Fruit fly (Drosophila melanogaster) whole organism, embryonic: Measurements from ENCODE around the gene eEF1alpha2.

Experiments used
- Atf6 ChIP-seq: fragments of 200-800 bp; sonication (Bioruptor generic); IDR thresholded peaks from 2 replicates; pipeline ENCODE4 v1.3.6; 2022; ENCODE audit warnings: missing biosample characterization, missing genetic modification characterization
- Bgb ChIP-seq: fragments of 200-800 bp; sonication (Bioruptor generic); IDR thresholded peaks from 2 replicates; pipeline ENCODE4 v1.3.6; 2022; ENCODE audit warnings: missing biosample characterization, missing genetic modification characterization; ENCODE audit not compliant: partially characterized antibody
- CG10366 ChIP-seq: fragments of 200-800 bp; sonication (Bioruptor generic); IDR thresholded peaks from 2 replicates; pipeline ENCODE4 v1.3.6; 2022; ENCODE audit warnings: missing biosample characterization, missing genetic modification characterization
- CG13296 ChIP-seq: fragments of 200-800 bp; sonication (Bioruptor generic); optimal IDR thresholded peaks from 3 replicates; lab custom pipeline; 2018; ENCODE audit warnings: missing biosample characterization, mild to moderate bottlenecking, missing genetic modification characterization
- CG16815 ChIP-seq: fragments of 200-800 bp; sonication (Bioruptor generic); optimal IDR thresholded peaks from 3 replicates; lab custom pipeline; 2017; ENCODE audit warnings: missing biosample characterization, mild to moderate bottlenecking, missing genetic modification characterization
- CG17359 ChIP-seq: fragments of 200-800 bp; sonication (Bioruptor generic); optimal IDR thresholded peaks from 3 replicates; lab custom pipeline; 2018; ENCODE audit warnings: missing biosample characterization, mild to moderate bottlenecking, missing genetic modification characterization, moderate library complexity
- CG18619 ChIP-seq: fragments of 200-800 bp; sonication (Bioruptor generic); optimal IDR thresholded peaks from 3 replicates; lab custom pipeline; 2017; ENCODE audit warnings: missing biosample characterization, mild to moderate bottlenecking, missing genetic modification characterization
- CG32772 ChIP-seq: fragments of 200-800 bp; sonication (Bioruptor generic); IDR thresholded peaks from 2 replicates; pipeline ENCODE4 v1.3.6; 2022; ENCODE audit warnings: missing biosample characterization, missing genetic modification characterization
- CG3847 ChIP-seq: fragments of 200-800 bp; sonication (Bioruptor generic); IDR thresholded peaks from 2 replicates; pipeline ENCODE4 v1.3.6; 2022; ENCODE audit warnings: missing biosample characterization, missing genetic modification characterization
- CG4328 ChIP-seq: fragments of 200-800 bp; sonication (Bioruptor generic); optimal IDR thresholded peaks from 3 replicates; lab custom pipeline; 2017; ENCODE audit warnings: missing biosample characterization, missing genetic modification reagents, missing genetic modification characterization
- CG43689 ChIP-seq: fragments of 200-800 bp; sonication (Bioruptor generic); IDR thresholded peaks from 2 replicates; pipeline ENCODE4 v1.3.6; 2022; ENCODE audit warnings: missing biosample characterization, missing genetic modification characterization
- CG4730 ChIP-seq: fragments of 200-800 bp; sonication (Bioruptor generic); IDR thresholded peaks from 2 replicates; pipeline ENCODE4 v1.3.6; 2022; ENCODE audit warnings: missing biosample characterization, missing genetic modification characterization
- CG6175 ChIP-seq: fragments of 200-800 bp; sonication (Bioruptor generic); IDR thresholded peaks from 3 replicates; pipeline ENCODE4 v1.3.6; 2022; ENCODE audit warnings: missing biosample characterization, missing genetic modification characterization
- CG6689 ChIP-seq: fragments of 200-800 bp; sonication (Bioruptor generic); IDR thresholded peaks from 2 replicates; pipeline ENCODE4 v1.3.6; 2022; ENCODE audit warnings: missing biosample characterization, missing genetic modification characterization
- CG7928 ChIP-seq: fragments of 200-800 bp; sonication (Bioruptor generic); optimal IDR thresholded peaks from 2 replicates; lab custom pipeline; 2017; ENCODE audit warnings: missing biosample characterization, mild to moderate bottlenecking, missing genetic modification characterization
- CG8359 ChIP-seq: fragments of 200-800 bp; sonication (Bioruptor generic); optimal IDR thresholded peaks from 2 replicates; lab custom pipeline; 2017; ENCODE audit warnings: missing biosample characterization, mild to moderate bottlenecking, missing genetic modification characterization, borderline replicate concordance
- CG8765 ChIP-seq: fragments of 200-800 bp; sonication (Bioruptor generic); IDR thresholded peaks from 2 replicates; pipeline ENCODE4 v1.3.6; 2022; ENCODE audit warnings: missing biosample characterization, missing genetic modification characterization
- CG8924 ChIP-seq: fragments of 200-800 bp; optimal IDR thresholded peaks from 3 replicates; lab custom pipeline; 2019; ENCODE audit warnings: missing biosample characterization, mild to moderate bottlenecking, missing genetic modification characterization, moderate library complexity
- CG9817 ChIP-seq: fragments of 200-800 bp; sonication (Bioruptor generic); optimal IDR thresholded peaks from 2 replicates; lab custom pipeline; 2018; ENCODE audit warnings: missing biosample characterization, mild to moderate bottlenecking, missing genetic modification characterization, moderate library complexity
- D ChIP-seq, 2 experiments: fragments of 200-800 bp in 1 of 2; fragments of >200 bp in 1 of 2; sonication (Bioruptor generic) in 1 of 2; optimal IDR thresholded peaks; 2 replicates in 1 of 2; 3 replicates in 1 of 2; lab custom pipeline; 2017; ENCODE audit warnings: mild to moderate bottlenecking in 1 of 2, missing biosample characterization in 1 of 2, missing genetic modification characterization in 1 of 2, missing genetic modification reagents in 1 of 2
- Dad ChIP-seq: fragments of 200-800 bp; sonication (Bioruptor generic); optimal IDR thresholded peaks from 3 replicates; lab custom pipeline; 2016; ENCODE audit warnings: missing biosample characterization, missing genetic modification characterization
- HLH4C ChIP-seq: fragments of 200-800 bp; sonication (Bioruptor generic); IDR thresholded peaks from 3 replicates; pipeline ENCODE4 v1.3.6; 2022; ENCODE audit warnings: missing biosample characterization, missing genetic modification characterization; ENCODE audit not compliant: partially characterized antibody
- Hr78 ChIP-seq, 2 experiments: fragments of 200-800 bp in 1 of 2; fragments of >200 bp in 1 of 2; sonication (Bioruptor generic) in 1 of 2; optimal IDR thresholded peaks; 2 replicates each; lab custom pipeline; 2017 to 2019; ENCODE audit warnings: missing biosample characterization in 2 of 2, missing genetic modification characterization in 2 of 2, mild to moderate bottlenecking in 1 of 2, moderate library complexity in 1 of 2
- Poxn ChIP-seq: fragments of 200-800 bp; sonication (Bioruptor generic); IDR thresholded peaks from 2 replicates; pipeline ENCODE4 v1.3.6; 2022; ENCODE audit warnings: missing biosample characterization, missing genetic modification characterization
- ara ChIP-seq: fragments of 200-800 bp; sonication (Bioruptor generic); IDR thresholded peaks from 2 replicates; pipeline ENCODE4 v1.3.6; 2022; ENCODE audit warnings: missing biosample characterization, missing genetic modification characterization
- caup ChIP-seq: fragments of 200-800 bp; sonication (Bioruptor generic); optimal IDR thresholded peaks from 3 replicates; lab custom pipeline; 2017; ENCODE audit warnings: missing biosample characterization, mild to moderate bottlenecking, missing genetic modification characterization, moderate library complexity; ENCODE audit not compliant: severe bottlenecking
- chif ChIP-seq, 2 experiments: fragments of 200-800 bp; sonication (Bioruptor generic); optimal IDR thresholded peaks; 3 replicates each; lab custom pipeline; 2016; ENCODE audit warnings: missing biosample characterization in 2 of 2, missing genetic modification characterization in 2 of 2
- dmrt11E ChIP-seq: fragments of 200-800 bp; sonication (Bioruptor generic); optimal IDR thresholded peaks from 3 replicates; lab custom pipeline; 2018; ENCODE audit warnings: missing biosample characterization, mild to moderate bottlenecking, missing genetic modification characterization, moderate library complexity
- fd102C ChIP-seq: fragments of 200-800 bp; sonication (Bioruptor generic); optimal IDR thresholded peaks from 2 replicates; lab custom pipeline; 2018; ENCODE audit warnings: missing biosample characterization, mild to moderate bottlenecking, missing genetic modification characterization, moderate library complexity
- ftz-f1 ChIP-seq: fragments of 200-800 bp; sonication (Bioruptor generic); optimal IDR thresholded peaks from 2 replicates; lab custom pipeline; 2016; ENCODE audit warnings: missing biosample characterization, missing genetic modification characterization
- gsb-n ChIP-seq: fragments of 200-800 bp; sonication (Bioruptor generic); optimal IDR thresholded peaks from 3 replicates; lab custom pipeline; 2018; ENCODE audit warnings: missing biosample characterization, mild to moderate bottlenecking, missing genetic modification characterization
- ham ChIP-seq: fragments of 200-800 bp; sonication (Bioruptor generic); IDR thresholded peaks from 2 replicates; pipeline ENCODE4 v1.3.6; 2022; ENCODE audit warnings: missing biosample characterization, missing genetic modification characterization
- inv ChIP-seq: fragments of 200-800 bp; sonication (Bioruptor generic); IDR thresholded peaks from 2 replicates; pipeline ENCODE4 v1.3.6; 2022; ENCODE audit warnings: missing biosample characterization, missing genetic modification characterization; ENCODE audit not compliant: partially characterized antibody
- kay ChIP-seq: fragments of 200-800 bp; sonication (Bioruptor generic); optimal IDR thresholded peaks from 2 replicates; lab custom pipeline; 2016; ENCODE audit warnings: missing biosample characterization, missing genetic modification characterization
- lab ChIP-seq: fragments of 200-800 bp; sonication (Bioruptor generic); optimal IDR thresholded peaks from 3 replicates; lab custom pipeline; 2017; ENCODE audit warnings: missing biosample characterization, missing genetic modification characterization, mild to moderate bottlenecking, moderate library complexity, missing genetic modification reagents
- nau ChIP-seq: fragments of 200-800 bp; sonication (Bioruptor generic); optimal IDR thresholded peaks from 3 replicates; lab custom pipeline; 2017; ENCODE audit warnings: missing biosample characterization, mild to moderate bottlenecking, missing genetic modification characterization, missing genetic modification reagents
- nerfin-2 ChIP-seq: fragments of 200-800 bp; sonication (Bioruptor generic); IDR thresholded peaks from 2 replicates; pipeline ENCODE4 v1.3.6; 2022; ENCODE audit warnings: missing biosample characterization, missing genetic modification characterization; ENCODE audit not compliant: partially characterized antibody
- oc ChIP-seq: fragments of 200-800 bp; sonication (Bioruptor generic); optimal IDR thresholded peaks from 2 replicates; lab custom pipeline; 2018; ENCODE audit warnings: missing biosample characterization, mild to moderate bottlenecking, missing genetic modification characterization, moderate library complexity
- org-1 ChIP-seq: fragments of 200-800 bp; sonication (Bioruptor generic); optimal IDR thresholded peaks from 2 replicates; lab custom pipeline; 2017; ENCODE audit warnings: missing biosample characterization, missing genetic modification characterization
- run ChIP-seq: fragments of 200-800 bp; sonication (Bioruptor generic); optimal IDR thresholded peaks from 3 replicates; lab custom pipeline; 2018; ENCODE audit warnings: missing biosample characterization, mild to moderate bottlenecking, missing genetic modification characterization
- salm ChIP-seq: fragments of 200-800 bp; sonication (Bioruptor generic); optimal IDR thresholded peaks from 2 replicates; lab custom pipeline; 2018; ENCODE audit warnings: missing biosample characterization, mild to moderate bottlenecking, missing genetic modification characterization
- sens ChIP-seq: fragments of 200-800 bp; sonication (Bioruptor generic); peaks from one replicate; lab custom pipeline; 2016; ENCODE audit warnings: missing biosample characterization, missing genetic modification characterization
- sim ChIP-seq: fragments of 200-800 bp; sonication (Bioruptor generic); IDR thresholded peaks from 2 replicates; pipeline ENCODE4 v1.3.6; 2022; ENCODE audit warnings: missing biosample characterization, missing genetic modification characterization
- sna ChIP-seq: fragments of 200-800 bp; sonication (Bioruptor generic); IDR thresholded peaks from 2 replicates; pipeline ENCODE4 v1.3.6; 2022; ENCODE audit warnings: missing biosample characterization, missing genetic modification characterization; ENCODE audit not compliant: partially characterized antibody
- sob ChIP-seq: fragments of 200-800 bp; sonication (Bioruptor generic); IDR thresholded peaks from 2 replicates; pipeline ENCODE4 v1.3.6; 2022; ENCODE audit warnings: missing biosample characterization, missing genetic modification characterization
- sr ChIP-seq: fragments of 200-800 bp; sonication (Bioruptor generic); IDR thresholded peaks from 3 replicates; pipeline ENCODE4 v1.3.6; 2022; ENCODE audit warnings: missing biosample characterization, missing genetic modification characterization
- tio ChIP-seq: fragments of 200-800 bp; sonication (Bioruptor generic); optimal IDR thresholded peaks from 2 replicates; lab custom pipeline; 2017; ENCODE audit warnings: missing biosample characterization, missing genetic modification characterization, inconsistent platforms
- twi ChIP-seq: fragments of 200-800 bp; optimal IDR thresholded peaks from 2 replicates; lab custom pipeline; 2019; ENCODE audit warnings: missing biosample characterization, mild to moderate bottlenecking, missing genetic modification characterization, moderate library complexity

Gene eEF1alpha2

DNA sequence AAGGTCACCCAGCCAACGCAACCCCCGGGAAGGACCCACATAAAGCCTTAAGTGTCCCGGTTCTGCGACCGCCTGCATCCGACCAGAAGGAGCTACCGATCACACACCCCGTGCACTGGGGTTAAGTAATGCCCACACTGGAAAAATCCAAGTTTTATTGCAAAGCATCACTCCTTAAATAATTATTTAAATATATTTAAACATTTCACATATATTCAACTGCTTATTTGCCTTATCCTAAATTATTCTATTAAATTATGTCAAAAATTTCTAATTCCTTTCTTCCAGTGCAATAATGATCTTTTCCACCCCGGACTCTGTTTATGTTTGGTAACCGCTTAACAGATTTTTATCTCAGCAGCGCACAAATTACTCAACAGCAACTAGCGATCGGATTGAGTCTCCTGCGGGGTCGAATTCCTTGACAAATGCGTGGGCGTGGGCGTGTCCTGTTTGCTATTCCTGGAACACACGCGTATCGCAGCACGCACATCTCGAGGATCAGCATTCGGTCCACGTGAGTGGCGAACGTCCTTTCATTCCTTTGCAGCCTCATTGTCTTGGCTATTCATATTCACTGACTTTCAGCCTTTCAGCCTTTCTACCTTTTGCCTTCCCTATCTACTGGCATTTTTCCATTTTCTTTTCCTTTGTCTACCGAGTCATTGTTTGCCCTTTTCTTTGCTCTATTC is 33.6 kb upstream of the eEF1alpha2 start (continued):
- TF ChIP-seq lab (GFP tag; lab: Kevin White, UChicago), result no peak
- TF ChIP-seq ham (GFP tag; lab: Robert Waterston, UW), result no peak
- TF ChIP-seq CG8359, result peak; percentile 20
- no peak for TF ChIP-seq sim (GFP tag; lab: Robert Waterston, UW)
- TF ChIP-seq CG43689 (GFP tag; lab: Robert Waterston, UW), result no peak
- peak; percentile 70 for TF ChIP-seq CG8924 (tag; lab: Kevin White, UChicago)
- peak; percentile 51 for TF ChIP-seq gsb-n (tag; lab: Kevin White, UChicago)
- TF ChIP-seq fd102C (GFP tag; lab: Kevin White, UChicago), result peak; percentile 82
- no peak for TF ChIP-seq CG9817 (tag; lab: Kevin White, UChicago)
- TF ChIP-seq Poxn (GFP tag; lab: Robert Waterston, UW), result no peak
- TF ChIP-seq tio (GFP tag; lab: Kevin White, UChicago), result peak; percentile 28
- TF ChIP-seq CG10366 (GFP tag; lab: Robert Waterston, UW), result peak; percentile 16; the same call in 1 of the 2 replicates
- TF ChIP-seq CG17359, result no peak
- no peak for TF ChIP-seq Atf6 (GFP tag; lab: Robert Waterston, UW)
- no peak for TF ChIP-seq CG18619 (GFP tag; lab: Kevin White, UChicago)
- peak; percentile 83 for TF ChIP-seq ara (GFP tag; lab: Robert Waterston, UW)
- peak; percentile 52 for TF ChIP-seq twi (tag; lab: Kevin White, UChicago)
- TF ChIP-seq org-1 (GFP tag; lab: Kevin White, UChicago), result no peak
- 0 out of 2 replicates have a peak, but pooled peaks have one; percentile 15 for TF ChIP-seq CG4730 (GFP tag; lab: Robert Waterston, UW)
- TF ChIP-seq inv (GFP tag; lab: Robert Waterston, UW), result no peak
- TF ChIP-seq dmrt11E (tag; lab: Kevin White, UChicago), result peak; percentile 94
- no peak for TF ChIP-seq HLH4C (GFP tag; lab: Robert Waterston, UW)
- no peak for TF ChIP-seq sna (GFP tag; lab: Robert Waterston, UW)
- TF ChIP-seq salm (tag; lab: Kevin White, UChicago), result no peak
- TF ChIP-seq sob, result no peak
- TF ChIP-seq sens (GFP tag; lab: Kevin White, UChicago), result peak; percentile 79
- TF ChIP-seq chif (GFP tag; optimal IDR thresholded peaks at IDR 0.05; lab: Kevin White, UChicago), result no peak
- no peak for TF ChIP-seq nerfin-2 (GFP tag; lab: Robert Waterston, UW)
- TF ChIP-seq run (tag; lab: Kevin White, UChicago), result no peak
- TF ChIP-seq CG32772 (GFP tag; lab: Robert Waterston, UW), result peak; percentile 37; the same call in 1 of the 2 replicates
- TF ChIP-seq D (optimal IDR thresholded peaks at IDR 0.05; lab: Kevin White, UChicago), result peak; percentile 84
- peak; percentile 49 for TF ChIP-seq D (GFP tag; optimal IDR thresholded peaks at IDR 0.05; lab: Kevin White, UChicago)
- TF ChIP-seq CG16815, result peak; percentile 76
- peak; percentile 62 for TF ChIP-seq CG6689
- TF ChIP-seq CG3847 (GFP tag; lab: Robert Waterston, UW), result no peak
- no peak for TF ChIP-seq Dad
- TF ChIP-seq Bgb (GFP tag; lab: Robert Waterston, UW), result no peak
- TF ChIP-seq CG7928 (GFP tag; lab: Kevin White, UChicago), result no peak
- no peak for TF ChIP-seq nau (GFP tag; lab: Kevin White, UChicago)
- no peak for TF ChIP-seq CG4328 (GFP tag; lab: Kevin White, UChicago)
- TF ChIP-seq CG8765 (GFP tag; lab: Robert Waterston, UW), result peak; percentile 73; the same call in 1 of the 2 replicates
- TF ChIP-seq CG6175 (GFP tag; lab: Robert Waterston, UW), result no peak
- no peak for TF ChIP-seq sr (GFP tag; lab: Robert Waterston, UW)
- no peak for TF ChIP-seq kay (GFP tag; lab: Kevin White, UChicago)
- TF ChIP-seq ftz-f1, result no peak
- no peak for TF ChIP-seq oc (tag; lab: Kevin White, UChicago)
- TF ChIP-seq CG13296 (GFP tag; lab: Kevin White, UChicago), result no peak
- TF ChIP-seq Hr78 (GFP tag; optimal IDR thresholded peaks at IDR 0.05; lab: Kevin White, UChicago), result no peak
- TF ChIP-seq caup, result no peak
